Worm (Caenorhabditis elegans) whole organism, late embryonic: ENCODE results near the gene K03D3.2.

ENCODE experiments used
- C08G9.2 ChIP-seq: sonication (generic microtip); optimal IDR thresholded peaks from 2 replicates; lab custom pipeline; 2016; ENCODE audit warnings: mild to moderate bottlenecking, missing genetic modification characterization, moderate library complexity, missing compliant biosample characterization
- C38D4.7 ChIP-seq: fragments of 200-800 bp; sonication (Bioruptor generic); optimal IDR thresholded peaks from 2 replicates; lab custom pipeline; 2018; ENCODE audit warnings: mild to moderate bottlenecking, missing genetic modification characterization, moderate library complexity, missing compliant biosample characterization
- F13H6.1 ChIP-seq: sonication (generic microtip); optimal IDR thresholded peaks from 2 replicates; lab custom pipeline; 2016; ENCODE audit warnings: missing genetic modification characterization, missing compliant biosample characterization
- K02D7.2 ChIP-seq: sonication (generic microtip); optimal IDR thresholded peaks from 2 replicates; lab custom pipeline; 2017; ENCODE audit warnings: mild to moderate bottlenecking, missing genetic modification characterization, missing compliant biosample characterization
- T23F11.4 ChIP-seq: fragments of 200-800 bp; sonication (Bioruptor generic); optimal IDR thresholded peaks from 2 replicates; lab custom pipeline; 2018; ENCODE audit warnings: mild to moderate bottlenecking, missing genetic modification characterization, missing compliant biosample characterization
- Y22D7AL.16 ChIP-seq: sonication (generic microtip); optimal IDR thresholded peaks from 2 replicates; lab custom pipeline; 2016; ENCODE audit warnings: missing genetic modification characterization, missing compliant biosample characterization
- ama-1 ChIP-seq: fragments of 150-350 bp; optimal IDR thresholded peaks from 2 replicates; lab custom pipeline; 2014
- ceh-14 ChIP-seq: sonication (generic microtip); optimal IDR thresholded peaks from 2 replicates; lab custom pipeline; 2016; ENCODE audit warnings: missing genotype, missing genetic modification characterization, missing compliant biosample characterization
- ceh-24 ChIP-seq: sonication (generic microtip); optimal IDR thresholded peaks from 2 replicates; lab custom pipeline; 2016; ENCODE audit warnings: mild to moderate bottlenecking, missing genetic modification characterization, missing compliant biosample characterization
- ceh-30 ChIP-seq: fragments of 150-350 bp; optimal IDR thresholded peaks from 2 replicates; lab custom pipeline; 2014; ENCODE audit warnings: missing biosample characterization, missing genetic modification characterization
- ceh-45 ChIP-seq: fragments of 200-800 bp; sonication (Bioruptor generic); IDR thresholded peaks from 2 replicates; pipeline ENCODE4 v1.3.6; 2022; ENCODE audit warnings: missing genetic modification reagents, missing genetic modification characterization, missing compliant biosample characterization
- ceh-9 ChIP-seq: sonication (generic microtip); optimal IDR thresholded peaks from 2 replicates; lab custom pipeline; 2016; ENCODE audit warnings: mild to moderate bottlenecking, missing genetic modification characterization, inconsistent platforms, missing compliant biosample characterization
- che-1 ChIP-seq: sonication (generic microtip); optimal IDR thresholded peaks from 2 replicates; lab custom pipeline; 2016; ENCODE audit warnings: mild to moderate bottlenecking, missing genetic modification characterization, missing compliant biosample characterization
- elt-4 ChIP-seq: sonication (generic microtip); optimal IDR thresholded peaks from 2 replicates; lab custom pipeline; 2016; ENCODE audit warnings: missing genetic modification characterization, missing compliant biosample characterization
- eyg-1 ChIP-seq: sonication (generic microtip); optimal IDR thresholded peaks from 2 replicates; lab custom pipeline; 2016; ENCODE audit warnings: missing genotype, missing genetic modification characterization, missing compliant biosample characterization
- fax-1 ChIP-seq: sonication (generic microtip); optimal IDR thresholded peaks from 2 replicates; lab custom pipeline; 2016; ENCODE audit warnings: missing genotype, missing genetic modification characterization, missing compliant biosample characterization
- fkh-6 ChIP-seq: sonication (generic microtip); optimal IDR thresholded peaks from 2 replicates; lab custom pipeline; 2016; ENCODE audit warnings: missing genetic modification characterization, missing compliant biosample characterization
- hlh-13 ChIP-seq: fragments of 200-800 bp; sonication (Bioruptor generic); optimal IDR thresholded peaks from 2 replicates; lab custom pipeline; 2018; ENCODE audit warnings: mild to moderate bottlenecking, missing genetic modification characterization, missing compliant biosample characterization
- hlh-30 ChIP-seq: sonication (generic microtip); optimal IDR thresholded peaks from 2 replicates; lab custom pipeline; 2017; ENCODE audit warnings: antibody characterized with exemption, missing genetic modification characterization, missing compliant biosample characterization; ENCODE audit not compliant: insufficient read depth
- hlh-6 ChIP-seq: sonication (generic microtip); optimal IDR thresholded peaks from 2 replicates; lab custom pipeline; 2016; ENCODE audit warnings: missing genotype, missing genetic modification characterization, missing compliant biosample characterization
- hlh-8 ChIP-seq: sonication (generic microtip); optimal IDR thresholded peaks from 2 replicates; lab custom pipeline; 2016; ENCODE audit warnings: missing genotype, missing genetic modification characterization, missing compliant biosample characterization
- lin-11 ChIP-seq: fragments of 200-800 bp; sonication (Bioruptor generic); optimal IDR thresholded peaks from 2 replicates; lab custom pipeline; 2018; ENCODE audit warnings: mild to moderate bottlenecking, missing genetic modification characterization, missing compliant biosample characterization
- nhr-232 ChIP-seq: sonication (generic microtip); optimal IDR thresholded peaks from 2 replicates; lab custom pipeline; 2016; ENCODE audit warnings: missing genetic modification characterization, missing compliant biosample characterization
- odd-2 ChIP-seq: sonication (generic microtip); optimal IDR thresholded peaks from 2 replicates; lab custom pipeline; 2017; ENCODE audit warnings: antibody characterized with exemption, mild to moderate bottlenecking, missing genetic modification characterization, missing compliant biosample characterization
- pag-3 ChIP-seq: sonication (generic microtip); optimal IDR thresholded peaks from 2 replicates; lab custom pipeline; 2016; ENCODE audit warnings: missing compliant biosample characterization, missing genetic modification characterization, borderline replicate concordance
- pat-9 ChIP-seq: fragments of 200-800 bp; sonication (Bioruptor generic); optimal IDR thresholded peaks from 2 replicates; lab custom pipeline; 2018; ENCODE audit warnings: mild to moderate bottlenecking, missing genetic modification characterization, moderate library complexity, missing compliant biosample characterization
- pax-1 ChIP-seq: fragments of 150-350 bp; optimal IDR thresholded peaks from 2 replicates; lab custom pipeline; 2014; ENCODE audit warnings: missing biosample characterization, missing genetic modification characterization
- pha-2 ChIP-seq: sonication (generic microtip); optimal IDR thresholded peaks from 2 replicates; lab custom pipeline; 2017; ENCODE audit warnings: mild to moderate bottlenecking, missing genetic modification characterization, missing compliant biosample characterization
- ref-2 ChIP-seq: sonication (generic microtip); optimal IDR thresholded peaks from 2 replicates; lab custom pipeline; 2016; ENCODE audit warnings: missing genetic modification characterization, missing compliant biosample characterization
- sox-2 ChIP-seq: fragments of 200-800 bp; sonication (Bioruptor generic); IDR thresholded peaks from 2 replicates; pipeline ENCODE4 v1.3.6; 2022; ENCODE audit warnings: missing genetic modification reagents, missing genetic modification characterization, missing compliant biosample characterization
- sox-4 ChIP-seq: sonication (generic microtip); optimal IDR thresholded peaks from 2 replicates; lab custom pipeline; 2017; ENCODE audit warnings: mild to moderate bottlenecking, missing genetic modification characterization, inconsistent platforms, missing compliant biosample characterization
- syd-9 ChIP-seq: sonication (generic microtip); optimal IDR thresholded peaks from 2 replicates; lab custom pipeline; 2016; ENCODE audit warnings: mild to moderate bottlenecking, missing genetic modification characterization, moderate library complexity, missing compliant biosample characterization
- tbx-7 ChIP-seq: sonication (generic microtip); optimal IDR thresholded peaks from 2 replicates; lab custom pipeline; 2016; ENCODE audit warnings: missing genotype, missing genetic modification characterization, missing compliant biosample characterization
- ttx-3 ChIP-seq: sonication (generic microtip); optimal IDR thresholded peaks from 2 replicates; lab custom pipeline; 2016; ENCODE audit warnings: missing genetic modification reagents, missing genetic modification characterization, missing compliant biosample characterization
- unc-3 ChIP-seq, 2 experiments: fragments of 200-800 bp in 1 of 2; sonication (Bioruptor generic) in 1 of 2; sonication (generic microtip) in 1 of 2; conservative IDR thresholded peaks in 1 of 2; optimal IDR thresholded peaks in 1 of 2; 2 replicates each; pipeline versions ENCODE4 v1.3.6 to Lab custom; 2016 to 2022; ENCODE audit warnings: missing compliant biosample characterization in 2 of 2, missing genetic modification characterization in 2 of 2, missing genetic modification reagents in 1 of 2
- unc-86 ChIP-seq: sonication (generic microtip); optimal IDR thresholded peaks from 2 replicates; lab custom pipeline; 2016; ENCODE audit warnings: missing genetic modification characterization, missing compliant biosample characterization

Gene K03D3.2

ce11 chrIV:16346514-16346913 is 18.1 kb upstream of the K03D3.2 start, which contains the start of gene C35D6.3:
Gene C35D6.3 (plus strand): TSS chrIV:16346814.
- TF ChIP-seq ceh-24 (tag; lab: Kevin White, UChicago) = no peak
- TF ChIP-seq sox-2 (GFP tag; lab: Robert Waterston, UW) = no peak
- no peak for TF ChIP-seq pax-1 (tag; lab: Kevin White, UChicago)
- TF ChIP-seq tbx-7 (tag; lab: Kevin White, UChicago) = no peak
- no peak for TF ChIP-seq che-1 (tag; lab: Kevin White, UChicago)
- no peak for TF ChIP-seq ceh-9 (tag; lab: Kevin White, UChicago)
- TF ChIP-seq unc-3 (GFP tag; conservative IDR thresholded peaks at IDR 0.05; lab: Robert Waterston, UW) = no peak
- TF ChIP-seq unc-3 (tag; optimal IDR thresholded peaks at IDR 0.05; lab: Kevin White, UChicago) = no peak
- TF ChIP-seq ceh-45 (GFP tag; lab: Robert Waterston, UW) = no peak
- no peak for TF ChIP-seq hlh-6 (tag; lab: Kevin White, UChicago)
- TF ChIP-seq ref-2 = no peak
- no peak for TF ChIP-seq C38D4.7 (GFP tag; lab: Kevin White, UChicago)
- TF ChIP-seq pha-2 (tag; lab: Kevin White, UChicago) = no peak
- no peak for TF ChIP-seq T23F11.4 (GFP tag; lab: Kevin White, UChicago)
- TF ChIP-seq ceh-30 = no peak
- TF ChIP-seq hlh-8 (tag; lab: Kevin White, UChicago) = no peak
- TF ChIP-seq sox-4 (tag; lab: Kevin White, UChicago) = no peak
- no peak for TF ChIP-seq fax-1 (tag; lab: Kevin White, UChicago)

DNA sequence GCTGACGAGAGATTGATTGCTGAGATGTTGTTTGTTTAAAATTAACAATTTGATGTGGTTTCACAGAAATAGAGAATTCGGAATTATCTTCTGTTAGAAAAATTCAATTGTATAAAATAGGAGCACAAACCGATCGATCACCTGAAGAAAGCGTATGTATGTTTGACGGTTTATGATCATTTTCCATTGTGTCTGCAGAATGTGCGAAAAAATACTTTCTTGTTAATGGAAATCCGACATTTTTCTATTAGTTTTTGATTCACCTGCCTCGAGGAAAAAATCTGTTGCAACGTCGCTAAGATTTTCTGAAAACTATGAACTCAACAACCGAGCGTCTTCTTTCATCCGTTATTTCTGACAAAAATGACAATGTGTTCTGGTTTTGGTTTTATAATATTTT is 8.3 kb upstream of the K03D3.2 start, which contains the start of gene C35D6.13:
C35D6.13 (plus strand) TSS at position 301 of the 400 bp plus-strand sequence.
- TF ChIP-seq K02D7.2 (tag; lab: Kevin White, UChicago) = no peak
- no peak for TF ChIP-seq lin-11 (tag; lab: Kevin White, UChicago)
- no peak for TF ChIP-seq fkh-6 (tag; lab: Kevin White, UChicago)
- TF ChIP-seq hlh-30 = no peak
- no peak for TF ChIP-seq syd-9 (tag; lab: Kevin White, UChicago)
- no peak for TF ChIP-seq ref-2
- TF ChIP-seq T23F11.4 (GFP tag; lab: Kevin White, UChicago) = no peak
- no peak for TF ChIP-seq ttx-3
- no peak for TF ChIP-seq pax-1 (tag; lab: Kevin White, UChicago)
- no peak for TF ChIP-seq ceh-14 (tag; lab: Kevin White, UChicago)
- no peak for TF ChIP-seq ceh-9 (tag; lab: Kevin White, UChicago)
- TF ChIP-seq sox-4 (tag; lab: Kevin White, UChicago) = no peak
- TF ChIP-seq F13H6.1 (tag; lab: Kevin White, UChicago) = no peak
- no peak for TF ChIP-seq eyg-1 (tag; lab: Kevin White, UChicago)
- TF ChIP-seq Y22D7AL.16 = no peak
- TF ChIP-seq pat-9 (tag; lab: Kevin White, UChicago) = no peak

DNA sequence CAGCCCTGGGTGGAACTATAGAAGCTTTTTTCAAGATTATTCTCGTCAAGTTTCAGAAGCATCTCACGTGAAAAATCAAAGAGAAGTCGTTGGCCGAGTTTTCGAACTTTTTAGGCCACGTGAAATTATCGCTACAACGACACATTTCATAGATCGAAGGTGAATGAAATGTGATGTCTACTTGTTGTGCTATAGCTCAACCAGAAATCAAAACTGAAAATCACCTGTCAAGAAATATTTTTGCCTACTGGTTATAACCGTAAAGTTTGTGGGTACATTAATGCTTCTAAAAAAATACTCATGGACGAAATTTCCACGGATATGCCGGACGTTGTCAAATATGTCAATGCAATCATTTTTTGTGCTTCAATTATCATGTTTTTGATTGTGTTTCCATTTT is 6.6 kb upstream of the K03D3.2 start, which contains the start of gene srz-38:
srz-38 (plus strand) TSS at position 301 of the 400 bp plus-strand sequence.
- TF ChIP-seq ama-1 (lab: Kevin White, UChicago) (no peak), unc-86 (tag; lab: Kevin White, UChicago) (no peak), eyg-1 (tag; lab: Kevin White, UChicago) (no peak), T23F11.4 (GFP tag; lab: Kevin White, UChicago) (no peak), nhr-232 (tag; lab: Kevin White, UChicago) (no peak), ttx-3 (no peak), C08G9.2 (tag; lab: Kevin White, UChicago) (no peak), pha-2 (tag; lab: Kevin White, UChicago) (no peak), che-1 (tag; lab: Kevin White, UChicago) (no peak), lin-11 (tag; lab: Kevin White, UChicago) (no peak)

- TF ChIP-seq elt-4 (tag; lab: Kevin White, UChicago) (peak; percentile 62), C38D4.7 (GFP tag; lab: Kevin White, UChicago) (no peak), fax-1 (tag; lab: Kevin White, UChicago) (no peak), odd-2 (tag; lab: Kevin White, UChicago) (no peak), pag-3 (tag; lab: Kevin White, UChicago) (no peak), hlh-13 (GFP tag; lab: Kevin White, UChicago) (no peak), ttx-3 (no peak)
Measured at ce11 chrIV:16333121-16333520, 4.7 kb upstream of the K03D3.2 start.
